Fruit fly (Drosophila melanogaster) whole organism, embryonic: ENCODE data around the gene CG10660.
A peak's percentile ranks its signal among the peaks of the same experiment; 100 is the strongest.

Experiments
- Ada2b ChIP-seq: fragments of 200-800 bp; sonication (Bioruptor generic); IDR thresholded peaks from 2 replicates; pipeline ENCODE4 v1.3.6; 2022; ENCODE audit warnings: missing biosample characterization, missing genetic modification characterization
- Awh ChIP-seq: fragments of 200-800 bp; sonication (Bioruptor generic); IDR thresholded peaks from 2 replicates; pipeline ENCODE4, ENCODE4 v1.3.6; 2022; ENCODE audit warnings: missing biosample characterization, missing genetic modification characterization
- CG12744 ChIP-seq: fragments of 200-800 bp; sonication (Bioruptor generic); optimal IDR thresholded peaks from 2 replicates; lab custom pipeline; 2016; ENCODE audit warnings: missing biosample characterization, missing genetic modification characterization
- CG12942 ChIP-seq: fragments of 200-800 bp; sonication (Bioruptor generic); optimal IDR thresholded peaks from 3 replicates; lab custom pipeline; 2016; ENCODE audit warnings: missing biosample characterization, missing genetic modification characterization
- CG1529 ChIP-seq: fragments of 200-800 bp; sonication (Bioruptor generic); optimal IDR thresholded peaks from 3 replicates; lab custom pipeline; 2018; ENCODE audit warnings: missing biosample characterization, missing genetic modification characterization
- CG16813 ChIP-seq: fragments of 200-800 bp; sonication (Bioruptor generic); IDR thresholded peaks from 3 replicates; pipeline ENCODE4 v1.3.6; 2022; ENCODE audit warnings: missing biosample characterization, missing genetic modification characterization; ENCODE audit not compliant: partially characterized antibody
- CG2202 ChIP-seq: fragments of 200-800 bp; sonication (Bioruptor generic); optimal IDR thresholded peaks from 2 replicates; lab custom pipeline; 2018; ENCODE audit warnings: missing biosample characterization, mild to moderate bottlenecking, missing genetic modification characterization
- CG3847 ChIP-seq: fragments of 200-800 bp; sonication (Bioruptor generic); IDR thresholded peaks from 2 replicates; pipeline ENCODE4 v1.3.6; 2022; ENCODE audit warnings: missing biosample characterization, missing genetic modification characterization
- CG3995 ChIP-seq: fragments of 200-800 bp; sonication (Bioruptor generic); optimal IDR thresholded peaks from 3 replicates; lab custom pipeline; 2016; ENCODE audit warnings: missing biosample characterization, missing genetic modification characterization
- CG4404 ChIP-seq: fragments of 200-800 bp; sonication (Bioruptor generic); IDR thresholded peaks from 2 replicates; pipeline ENCODE4 v1.3.6; 2022; ENCODE audit warnings: missing biosample characterization, missing genetic modification characterization
- CG4424 ChIP-seq: fragments of 200-800 bp; sonication (Bioruptor generic); optimal IDR thresholded peaks from 3 replicates; lab custom pipeline; 2016; ENCODE audit warnings: missing biosample characterization, missing genetic modification characterization
- CG6175 ChIP-seq: fragments of 200-800 bp; sonication (Bioruptor generic); IDR thresholded peaks from 3 replicates; pipeline ENCODE4 v1.3.6; 2022; ENCODE audit warnings: missing biosample characterization, missing genetic modification characterization
- CG7357 ChIP-seq: fragments of 200-800 bp; sonication (Bioruptor generic); IDR thresholded peaks from 3 replicates; pipeline ENCODE4 v1.3.6; 2022; ENCODE audit warnings: missing biosample characterization, missing genetic modification characterization
- CG7928 ChIP-seq: fragments of 200-800 bp; sonication (Bioruptor generic); optimal IDR thresholded peaks from 2 replicates; lab custom pipeline; 2017; ENCODE audit warnings: missing biosample characterization, mild to moderate bottlenecking, missing genetic modification characterization
- CG7963 ChIP-seq: fragments of 200-800 bp; sonication (Bioruptor generic); IDR thresholded peaks from 3 replicates; pipeline ENCODE4 v1.3.6; 2022; ENCODE audit warnings: missing biosample characterization, missing genetic modification characterization; ENCODE audit not compliant: partially characterized antibody
- CG7987 ChIP-seq: fragments of 200-800 bp; sonication (Bioruptor generic); optimal IDR thresholded peaks from 2 replicates; lab custom pipeline; 2018; ENCODE audit warnings: missing biosample characterization, mild to moderate bottlenecking, missing genetic modification characterization, moderate library complexity
- CG8089 ChIP-seq: fragments of 200-800 bp; sonication (Bioruptor generic); optimal IDR thresholded peaks from 3 replicates; lab custom pipeline; 2016; ENCODE audit warnings: missing biosample characterization, missing genetic modification characterization
- CG8478 ChIP-seq: fragments of >200 bp; optimal IDR thresholded peaks from 2 replicates; lab custom pipeline; 2018
- Dll ChIP-seq: fragments of 200-800 bp; sonication (Bioruptor generic); IDR thresholded peaks from 4 replicates; pipeline ENCODE4 v1.3.6; 2022; ENCODE audit warnings: missing biosample characterization, missing genetic modification characterization; ENCODE audit not compliant: partially characterized antibody
- Fer1 ChIP-seq: fragments of 200-800 bp; sonication (Bioruptor generic); optimal IDR thresholded peaks from 2 replicates; lab custom pipeline; 2017; ENCODE audit warnings: missing biosample characterization, mild to moderate bottlenecking, missing genetic modification characterization
- Fer2 ChIP-seq: fragments of 200-800 bp; sonication (Bioruptor generic); optimal IDR thresholded peaks from 2 replicates; lab custom pipeline; 2018; ENCODE audit warnings: missing biosample characterization, mild to moderate bottlenecking, missing genetic modification characterization, moderate library complexity
- HLHmδ ChIP-seq: fragments of 200-800 bp; sonication (Bioruptor generic); optimal IDR thresholded peaks from 2 replicates; lab custom pipeline; 2018; ENCODE audit warnings: missing biosample characterization, mild to moderate bottlenecking, missing genetic modification characterization, moderate library complexity
- Hey ChIP-seq: fragments of 200-800 bp; sonication (Bioruptor generic); optimal IDR thresholded peaks from 3 replicates; lab custom pipeline; 2018; ENCODE audit warnings: missing biosample characterization, mild to moderate bottlenecking, missing genetic modification characterization
- HmgD ChIP-seq: fragments of 200-800 bp; sonication (Bioruptor generic); optimal IDR thresholded peaks from 3 replicates; lab custom pipeline; 2016; ENCODE audit warnings: missing biosample characterization, missing genetic modification characterization
- Hmx ChIP-seq: fragments of 200-800 bp; sonication (Bioruptor generic); optimal IDR thresholded peaks from 2 replicates; lab custom pipeline; 2016; ENCODE audit warnings: missing biosample characterization, missing genetic modification characterization
- MESR4 ChIP-seq: fragments of 200-800 bp; sonication (Bioruptor generic); optimal IDR thresholded peaks from 2 replicates; lab custom pipeline; 2018; ENCODE audit warnings: missing biosample characterization, mild to moderate bottlenecking, missing genetic modification characterization, moderate library complexity
- Max ChIP-seq: fragments of 200-800 bp; sonication (Bioruptor generic); optimal IDR thresholded peaks from 2 replicates; lab custom pipeline; 2016; ENCODE audit warnings: missing biosample characterization, mild to moderate bottlenecking, missing genetic modification characterization
- Med ChIP-seq: fragments of 200-800 bp; sonication (Bioruptor generic); peaks from one replicate; lab custom pipeline; 2016; ENCODE audit warnings: missing biosample characterization, missing genetic modification characterization, mild to moderate bottlenecking, inconsistent platforms, moderate library complexity
- NFAT ChIP-seq: fragments of 200-800 bp; sonication (Bioruptor generic); IDR thresholded peaks from 2 replicates; pipeline ENCODE4 v1.3.6; 2022; ENCODE audit warnings: missing biosample characterization, missing genetic modification characterization
- Oli ChIP-seq: fragments of 200-800 bp; sonication (Bioruptor generic); optimal IDR thresholded peaks from 2 replicates; lab custom pipeline; 2018; ENCODE audit warnings: missing biosample characterization, mild to moderate bottlenecking, missing genetic modification characterization, moderate library complexity
- Taf1 ChIP-seq: fragments of 200-800 bp; sonication (Bioruptor generic); IDR thresholded peaks from 2 replicates; pipeline ENCODE4 v1.3.6; 2022; ENCODE audit warnings: missing biosample characterization, missing genetic modification characterization
- YL-1 ChIP-seq: fragments of 200-800 bp; sonication (Bioruptor generic); optimal IDR thresholded peaks from 3 replicates; lab custom pipeline; 2017; ENCODE audit warnings: missing biosample characterization, mild to moderate bottlenecking, missing genetic modification characterization
- ap ChIP-seq: fragments of 200-800 bp; sonication (Bioruptor generic); IDR thresholded peaks from 2 replicates; pipeline ENCODE4 v1.3.6; 2022; ENCODE audit warnings: missing biosample characterization, missing genetic modification characterization
- crol ChIP-seq: fragments of 200-800 bp; sonication (Bioruptor generic); IDR thresholded peaks from 2 replicates; pipeline ENCODE4 v1.3.6; 2022; ENCODE audit warnings: missing biosample characterization, missing genetic modification characterization
- dimm ChIP-seq: fragments of 200-800 bp; sonication (Bioruptor generic); IDR thresholded peaks from 2 replicates; pipeline ENCODE4 v1.3.6; 2022; ENCODE audit warnings: missing biosample characterization, missing genetic modification characterization
- ewg ChIP-seq: fragments of 200-800 bp; sonication (Bioruptor generic); optimal IDR thresholded peaks from 3 replicates; lab custom pipeline; 2017; ENCODE audit warnings: mild to moderate bottlenecking, missing biosample characterization, missing genetic modification reagents, missing genetic modification characterization
- exex ChIP-seq: fragments of 200-800 bp; sonication (Bioruptor generic); optimal IDR thresholded peaks from 4 replicates; lab custom pipeline; 2018; ENCODE audit warnings: missing biosample characterization, mild to moderate bottlenecking, missing genetic modification characterization, moderate library complexity
- grn ChIP-seq: fragments of 200-800 bp; sonication (Bioruptor generic); optimal IDR thresholded peaks from 3 replicates; lab custom pipeline; 2017; ENCODE audit warnings: missing biosample characterization, missing genetic modification characterization
- hkb ChIP-seq, 2 experiments: fragments of 200-800 bp in 1 of 2; fragments of >200 bp in 1 of 2; sonication (Bioruptor generic) in 1 of 2; IDR thresholded peaks in 1 of 2; optimal IDR thresholded peaks in 1 of 2; 2 replicates each; pipeline versions ENCODE4 v1.3.6 to Lab custom; 2017 to 2022; ENCODE audit warnings: missing biosample characterization in 1 of 2, missing genetic modification characterization in 1 of 2
- mam ChIP-seq: fragments of 200-800 bp; sonication (Bioruptor generic); optimal IDR thresholded peaks from 3 replicates; lab custom pipeline; 2016; ENCODE audit warnings: missing biosample characterization, missing genetic modification characterization
- otp ChIP-seq: fragments of 200-800 bp; sonication (Bioruptor generic); IDR thresholded peaks from 3 replicates; pipeline ENCODE4, ENCODE4 v1.3.6; 2022; ENCODE audit warnings: missing biosample characterization, missing genetic modification characterization
- pb ChIP-seq: fragments of 200-800 bp; sonication (Bioruptor generic); optimal IDR thresholded peaks from 3 replicates; lab custom pipeline; 2016; ENCODE audit warnings: missing biosample characterization, missing genetic modification characterization
- pnt ChIP-seq: fragments of 200-800 bp; sonication (Bioruptor generic); optimal IDR thresholded peaks from 3 replicates; lab custom pipeline; 2016; ENCODE audit warnings: missing biosample characterization, missing genetic modification characterization
- ro ChIP-seq: fragments of 200-800 bp; sonication (Bioruptor generic); IDR thresholded peaks from 2 replicates; pipeline ENCODE4 v1.3.6; 2022; ENCODE audit warnings: missing biosample characterization, missing genetic modification characterization
- row ChIP-seq: fragments of 200-800 bp; sonication (Bioruptor generic); IDR thresholded peaks from 3 replicates; pipeline ENCODE4 v1.3.6; 2022; ENCODE audit warnings: missing biosample characterization, missing genetic modification characterization
- sens ChIP-seq: fragments of 200-800 bp; sonication (Bioruptor generic); peaks from one replicate; lab custom pipeline; 2016; ENCODE audit warnings: missing biosample characterization, missing genetic modification characterization
- shn ChIP-seq: fragments of 200-800 bp; sonication (Bioruptor generic); optimal IDR thresholded peaks from 3 replicates; lab custom pipeline; 2016; ENCODE audit warnings: missing biosample characterization, missing genetic modification characterization
- sug ChIP-seq: fragments of 200-800 bp; optimal IDR thresholded peaks from 2 replicates; lab custom pipeline; 2019; ENCODE audit warnings: missing biosample characterization, mild to moderate bottlenecking, missing genetic modification characterization, moderate library complexity
- twi ChIP-seq: fragments of 200-800 bp; optimal IDR thresholded peaks from 2 replicates; lab custom pipeline; 2019; ENCODE audit warnings: missing biosample characterization, mild to moderate bottlenecking, missing genetic modification characterization, moderate library complexity
- zfh1 ChIP-seq: fragments of 200-800 bp; sonication (Bioruptor generic); IDR thresholded peaks from 3 replicates; pipeline ENCODE4 v1.3.6; 2022; ENCODE audit warnings: missing biosample characterization, missing genetic modification characterization

The CG10660 gene

DNA sequence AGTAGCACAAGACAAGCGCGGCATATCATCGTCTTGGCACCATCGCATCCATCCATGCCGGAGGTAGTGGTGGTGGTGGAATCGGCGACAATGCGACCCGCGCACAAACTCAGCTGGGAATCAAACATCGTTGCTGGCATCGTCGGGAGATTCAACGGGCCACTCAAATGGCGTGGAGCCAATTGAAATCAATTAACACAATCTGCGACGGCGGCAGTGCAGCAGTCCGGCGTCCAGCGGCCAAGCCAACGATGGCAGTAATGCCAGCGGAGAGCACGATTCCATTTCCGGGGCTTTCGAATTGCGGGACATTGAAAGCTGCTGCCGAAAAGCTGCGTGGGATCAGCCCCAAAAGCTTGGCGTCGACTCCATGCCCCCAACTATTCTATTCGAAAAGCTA, 17.1 kb upstream of the CG10660 start, which contains the start of gene CG10654 (continued):
- TF ChIP-seq exex (tag; lab: Kevin White, UChicago) (no peak), twi (tag; lab: Kevin White, UChicago) (no peak), Fer1 (GFP tag; lab: Kevin White, UChicago) (peak; percentile 41), CG7987 (peak; percentile 33), pb (GFP tag; lab: Kevin White, UChicago) (peak; percentile 9), MESR4 (GFP tag; lab: Kevin White, UChicago) (peak; percentile 7)

DNA sequence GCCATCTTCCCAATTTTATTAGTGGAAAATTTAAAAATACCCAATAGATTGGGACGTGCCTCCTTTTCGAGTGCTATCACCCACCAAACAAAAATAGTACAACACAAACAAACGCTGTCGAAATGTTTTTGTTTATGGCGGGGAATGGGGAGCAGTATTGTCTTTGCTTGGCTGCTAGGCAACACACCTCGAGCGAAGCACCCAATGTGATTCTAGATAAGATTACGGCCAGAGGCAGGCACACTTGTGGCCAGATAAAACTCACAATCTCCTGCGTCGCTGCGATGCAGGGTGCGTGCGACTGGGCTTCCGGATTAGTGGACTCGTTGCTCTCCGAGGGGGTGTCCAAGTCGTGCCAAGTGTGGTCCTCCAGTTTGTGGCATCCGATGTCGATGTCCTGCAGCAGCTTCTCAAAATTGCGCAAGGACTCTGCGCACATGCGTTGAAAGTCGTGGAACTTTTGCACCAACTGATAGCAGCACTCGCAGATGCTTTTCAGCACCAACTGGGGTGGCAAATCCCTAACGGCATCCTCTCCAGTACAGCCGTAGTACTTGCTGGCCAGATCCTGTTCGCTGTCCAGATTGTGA, 16.6 kb upstream of the CG10660 start:
- no peak for TF ChIP-seq CG4404 (GFP tag; lab: Robert Waterston, UW)
- TF ChIP-seq twi (tag; lab: Kevin White, UChicago): no peak
- TF ChIP-seq dimm (GFP tag; lab: Robert Waterston, UW): no peak
- TF ChIP-seq CG3847: no peak
- TF ChIP-seq hkb (optimal IDR thresholded peaks at IDR 0.05; lab: Kevin White, UChicago): no peak
- TF ChIP-seq hkb (GFP tag; IDR thresholded peaks at IDR 0.05; lab: Robert Waterston, UW): 0 out of 2 replicates have a peak, but pooled peaks have one; percentile 23
- peak; percentile 69 for TF ChIP-seq Hey (tag; lab: Kevin White, UChicago)
- TF ChIP-seq CG8478: no peak
- TF ChIP-seq crol: peak; percentile 11; the same call in 1 of the 2 replicates
- TF ChIP-seq zfh1 (GFP tag; lab: Robert Waterston, UW): no peak
- peak; percentile 76; the same call in 2 of the 3 replicates for TF ChIP-seq CG6175
- no peak for TF ChIP-seq Ada2b (GFP tag; lab: Robert Waterston, UW)
- TF ChIP-seq CG12744 (GFP tag; lab: Kevin White, UChicago): no peak
- TF ChIP-seq CG8089 (GFP tag; lab: Kevin White, UChicago): no peak
- TF ChIP-seq sug: peak; percentile 68
- peak; percentile 95 for TF ChIP-seq grn (GFP tag; lab: Kevin White, UChicago)
- no peak for TF ChIP-seq CG7928 (GFP tag; lab: Kevin White, UChicago)
- peak; percentile 71 for TF ChIP-seq ewg (GFP tag; lab: Kevin White, UChicago)
- no peak for TF ChIP-seq CG12942 (GFP tag; lab: Kevin White, UChicago)
- TF ChIP-seq YL-1: no peak
- TF ChIP-seq Fer2: no peak
- peak; percentile 68 for TF ChIP-seq sens
- no peak for TF ChIP-seq mam (GFP tag; lab: Kevin White, UChicago)
- TF ChIP-seq Dll (GFP tag; lab: Robert Waterston, UW): no peak
- TF ChIP-seq Hmx (GFP tag; lab: Kevin White, UChicago): no peak
- peak; percentile 31 for TF ChIP-seq Med (GFP tag; lab: Kevin White, UChicago)
- no peak for TF ChIP-seq otp (GFP tag; lab: Robert Waterston, UW)
- TF ChIP-seq pnt (GFP tag; lab: Kevin White, UChicago): no peak
- peak; percentile 30; the same call in 1 of the 3 replicates for TF ChIP-seq row (GFP tag; lab: Robert Waterston, UW)
- TF ChIP-seq Taf1: no peak
- no peak for TF ChIP-seq Oli (tag; lab: Kevin White, UChicago)
- TF ChIP-seq CG4424 (GFP tag; lab: Kevin White, UChicago): no peak
- TF ChIP-seq NFAT: no peak
- TF ChIP-seq CG2202: no peak
- no peak for TF ChIP-seq CG1529 (GFP tag; lab: Kevin White, UChicago)
- TF ChIP-seq CG7963: no peak
- TF ChIP-seq ro (GFP tag; lab: Robert Waterston, UW): no peak
- no peak for TF ChIP-seq CG7357 (GFP tag; lab: Robert Waterston, UW)
- no peak for TF ChIP-seq ap (GFP tag; lab: Robert Waterston, UW)
- TF ChIP-seq shn (GFP tag; lab: Kevin White, UChicago): no peak
- no peak for TF ChIP-seq Awh (GFP tag; lab: Robert Waterston, UW)
- no peak for TF ChIP-seq Max (GFP tag; lab: Kevin White, UChicago)
- TF ChIP-seq CG3995 (GFP tag; lab: Kevin White, UChicago): peak; percentile 52
- no peak for TF ChIP-seq HmgD (GFP tag; lab: Kevin White, UChicago)
- TF ChIP-seq CG16813 (GFP tag; lab: Robert Waterston, UW): 0 out of 3 replicates have a peak, but pooled peaks have one; percentile 21
- peak; percentile 14 for TF ChIP-seq HLHmδ
